Worm (Caenorhabditis elegans): Measurements from ENCODE around the gene strd-1.

The strd-1 gene

ce11 chrIII:10907678-10908217 is 39.5 kb upstream of the strd-1 start:
- no peak for TF ChIP-seq egl-27 (tag; optimal IDR thresholded peaks at IDR 0.05)
- no peak for TF ChIP-seq nhr-67 (tag; optimal IDR thresholded peaks at IDR 0.05)
- peak; percentile 77 for TF ChIP-seq elt-1 (tag; optimal IDR thresholded peaks at IDR 0.05)
- no peak for TF ChIP-seq ceh-16 (tag; optimal IDR thresholded peaks at IDR 0.05)

ce11 chrIII:10908543-10908942 is 38.7 kb upstream of the strd-1 start:
- TF ChIP-seq elt-1 (tag; optimal IDR thresholded peaks at IDR 0.05) = peak; percentile 16
- no peak for TF ChIP-seq nhr-77 (tag; optimal IDR thresholded peaks at IDR 0.05)

- TF ChIP-seq ceh-28 (tag; optimal IDR thresholded peaks at IDR 0.05) (no peak), nhr-67 (tag; optimal IDR thresholded peaks at IDR 0.05) (no peak), nhr-77 (tag; optimal IDR thresholded peaks at IDR 0.05) (no peak), fkh-10 (GFP tag; optimal IDR thresholded peaks at IDR 0.05) (no peak), zag-1 (tag; optimal IDR thresholded peaks at IDR 0.05) (no peak), elt-2 (tag; optimal IDR thresholded peaks at IDR 0.05) (no peak), fkh-2 (tag; optimal IDR thresholded peaks at IDR 0.05) (no peak), snpc-4 (tag; optimal IDR thresholded peaks at IDR 0.05) (no peak), daf-12 (tag; optimal IDR thresholded peaks at IDR 0.05) (no peak), R02D3.7 (tag; optimal IDR thresholded peaks at IDR 0.05) (no peak), aly-2 (tag; optimal IDR thresholded peaks at IDR 0.05) (no peak), unc-62 (GFP tag; optimal IDR thresholded peaks at IDR 0.05) (no peak)
Measured at ce11 chrIII:10909166-10909565, 38.1 kb upstream of the strd-1 start.

ce11 chrIII:10911160-10911559 is 36.1 kb upstream of the strd-1 start, which contains the start of gene cut-6:
cut-6 (plus strand) TSS chrIII:10911460.
- no peak for TF ChIP-seq nhr-76 (tag; optimal IDR thresholded peaks at IDR 0.05)
- peak; percentile 6 for TF ChIP-seq nhr-23 (tag; optimal IDR thresholded peaks at IDR 0.05)

ce11 chrIII:10914971-10915370 is 32.3 kb upstream of the strd-1 start:
- TF ChIP-seq ztf-11 (tag; optimal IDR thresholded peaks at IDR 0.05) (no peak), nhr-23 (tag; optimal IDR thresholded peaks at IDR 0.05) (no peak), nhr-11 (tag; optimal IDR thresholded peaks at IDR 0.05) (no peak), elt-2 (tag; optimal IDR thresholded peaks at IDR 0.05) (no peak), unc-39 (tag; optimal IDR thresholded peaks at IDR 0.05) (no peak), elt-3 (tag; optimal IDR thresholded peaks at IDR 0.05) (no peak), skn-1 (tag; optimal IDR thresholded peaks at IDR 0.05) (no peak), nhr-237 (tag; optimal IDR thresholded peaks at IDR 0.05) (no peak), zag-1 (tag; optimal IDR thresholded peaks at IDR 0.05) (no peak), R02D3.7 (tag; optimal IDR thresholded peaks at IDR 0.05) (no peak), nfya-1 (tag; optimal IDR thresholded peaks at IDR 0.05; ENCODE audit: insufficient read depth) (no peak), nhr-12 (tag; optimal IDR thresholded peaks at IDR 0.05) (no peak), nhr-76 (tag; optimal IDR thresholded peaks at IDR 0.05) (no peak), nhr-25 (tag; optimal IDR thresholded peaks at IDR 0.05) (no peak), mml-1 (tag; optimal IDR thresholded peaks at IDR 0.05) (no peak), ztf-4 (tag; optimal IDR thresholded peaks at IDR 0.05) (no peak), ama-1 (optimal IDR thresholded peaks at IDR 0.05) (no peak)

- TF ChIP-seq nfya-1 (tag; optimal IDR thresholded peaks at IDR 0.05; ENCODE audit: insufficient read depth) (peak; percentile 62), ceh-82 (tag; optimal IDR thresholded peaks at IDR 0.05) (no peak)
Measured at ce11 chrIII:10920044-10920443, 27.2 kb upstream of the strd-1 start, which contains the start of gene vab-7. vab-7 (plus strand) TSS chrIII:10920344.

- no peak for TF ChIP-seq mdl-1 (tag; optimal IDR thresholded peaks at IDR 0.05)
- TF ChIP-seq ZK546.5 (tag; optimal IDR thresholded peaks at IDR 0.05) = no peak
- no peak for TF ChIP-seq mml-1 (tag; optimal IDR thresholded peaks at IDR 0.05)
- no peak for TF ChIP-seq pqm-1 (tag; optimal IDR thresholded peaks at IDR 0.05)
- TF ChIP-seq snpc-4 (tag; optimal IDR thresholded peaks at IDR 0.05) = no peak
- no peak for TF ChIP-seq nfya-1 (tag; optimal IDR thresholded peaks at IDR 0.05; ENCODE audit: insufficient read depth)
- TF ChIP-seq nhr-43 (tag; optimal IDR thresholded peaks at IDR 0.05; ENCODE audit: poor library complexity, severe bottlenecking) = no peak
- TF ChIP-seq unc-62 (GFP tag; optimal IDR thresholded peaks at IDR 0.05) = no peak
- no peak for TF ChIP-seq ceh-9 (tag; optimal IDR thresholded peaks at IDR 0.05)
- no peak for TF ChIP-seq lin-15B (tag; optimal IDR thresholded peaks at IDR 0.05)
- TF ChIP-seq nhr-28 (tag; optimal IDR thresholded peaks at IDR 0.05) = no peak
- TF ChIP-seq elt-1 (tag; optimal IDR thresholded peaks at IDR 0.05) = no peak
- TF ChIP-seq eor-1 (tag; optimal IDR thresholded peaks at IDR 0.05) = no peak
- TF ChIP-seq egl-27 (tag; optimal IDR thresholded peaks at IDR 0.05) = no peak
- TF ChIP-seq elt-3 (tag; optimal IDR thresholded peaks at IDR 0.05) = no peak
Measured at ce11 chrIII:10921474-10921873, 25.8 kb upstream of the strd-1 start.
